Worm (Caenorhabditis elegans) whole organism, mixed stage, embryonic: ENCODE results near the gene fbxb-74.

ENCODE experiments used
- elt-1 ChIP-seq: sonication (generic microtip); optimal IDR thresholded peaks from 2 replicates; lab custom pipeline; 2017; ENCODE audit warnings: missing genetic modification characterization, mild to moderate bottlenecking, missing compliant biosample characterization, antibody characterized with exemption, moderate library complexity, borderline replicate concordance; ENCODE audit not compliant: insufficient read depth
- mep-1 ChIP-seq: fragments of 150-350 bp; optimal IDR thresholded peaks from 2 replicates; lab custom pipeline; 2017; ENCODE audit warnings: missing biosample characterization, missing genetic modification reagents, missing genetic modification characterization, inconsistent platforms
- nhr-237 ChIP-seq: fragments of 150-350 bp; optimal IDR thresholded peaks from 2 replicates; lab custom pipeline; 2014; ENCODE audit warnings: missing biosample characterization, missing genetic modification characterization
- snpc-4 ChIP-seq: fragments of 150-350 bp; optimal IDR thresholded peaks from 2 replicates; lab custom pipeline; 2014; ENCODE audit warnings: missing biosample characterization, missing genetic modification characterization

- no peak for TF ChIP-seq snpc-4
- no peak for TF ChIP-seq elt-1 (tag; lab: Kevin White, UChicago)
- no peak for TF ChIP-seq nhr-237 (tag; lab: Kevin White, UChicago)
- TF ChIP-seq mep-1 (tag; lab: Kevin White, UChicago), result no peak
These were observed 45.5 kb upstream of the fbxb-74 start for ce11 chrIV:4484555-4484954.
